Worm (Caenorhabditis elegans) whole organism, L1 larva: Measurements from ENCODE around the gene D1044.6.
A peak's percentile ranks its signal among the peaks of the same experiment; 100 is the strongest.

Experiments used
- blmp-1 ChIP-seq: fragments of 150-350 bp; optimal IDR thresholded peaks from 2 replicates; lab custom pipeline; 2014; ENCODE audit warnings: missing biosample characterization, missing genetic modification characterization
- ceh-82 ChIP-seq, 3 experiments: fragments of 150-350 bp in 1 of 3; sonication (generic microtip) in 2 of 3; optimal IDR thresholded peaks; 2 replicates each; lab custom pipeline; 2014 to 2017; ENCODE audit warnings: missing biosample characterization in 3 of 3, missing genetic modification characterization in 3 of 3
- fkh-10 ChIP-seq: sonication (generic microtip); optimal IDR thresholded peaks from 2 replicates; lab custom pipeline; 2017; ENCODE audit warnings: missing biosample characterization, missing genetic modification reagents, missing genetic modification characterization
- lin-35 ChIP-seq, 2 experiments: fragments of 150-350 bp; optimal IDR thresholded peaks; 2 replicates each; lab custom pipeline; 2014; ENCODE audit warnings: missing biosample characterization in 2 of 2, missing genetic modification characterization in 2 of 2, missing genetic modification reagents in 2 of 2
- mef-2 ChIP-seq: fragments of 150-350 bp; optimal IDR thresholded peaks from 2 replicates; lab custom pipeline; 2014; ENCODE audit warnings: missing biosample characterization, missing genetic modification characterization
- mep-1 ChIP-seq: fragments of 150-350 bp; optimal IDR thresholded peaks from 2 replicates; lab custom pipeline; 2014; ENCODE audit warnings: missing biosample characterization, missing genetic modification characterization
- nhr-237 ChIP-seq: fragments of 150-350 bp; optimal IDR thresholded peaks from 2 replicates; lab custom pipeline; 2014; ENCODE audit warnings: missing biosample characterization, missing genetic modification characterization
- skn-1 ChIP-seq: fragments of 150-350 bp; optimal IDR thresholded peaks from 2 replicates; lab custom pipeline; 2014; ENCODE audit warnings: missing biosample characterization, missing genetic modification characterization
- snpc-4 ChIP-seq: fragments of 150-350 bp; optimal IDR thresholded peaks from 2 replicates; lab custom pipeline; 2014; ENCODE audit warnings: missing biosample characterization, missing genetic modification characterization
- ztf-4 ChIP-seq: fragments of 150-350 bp; optimal IDR thresholded peaks from 2 replicates; lab custom pipeline; 2014; ENCODE audit warnings: missing biosample characterization, missing genetic modification characterization

DNA sequence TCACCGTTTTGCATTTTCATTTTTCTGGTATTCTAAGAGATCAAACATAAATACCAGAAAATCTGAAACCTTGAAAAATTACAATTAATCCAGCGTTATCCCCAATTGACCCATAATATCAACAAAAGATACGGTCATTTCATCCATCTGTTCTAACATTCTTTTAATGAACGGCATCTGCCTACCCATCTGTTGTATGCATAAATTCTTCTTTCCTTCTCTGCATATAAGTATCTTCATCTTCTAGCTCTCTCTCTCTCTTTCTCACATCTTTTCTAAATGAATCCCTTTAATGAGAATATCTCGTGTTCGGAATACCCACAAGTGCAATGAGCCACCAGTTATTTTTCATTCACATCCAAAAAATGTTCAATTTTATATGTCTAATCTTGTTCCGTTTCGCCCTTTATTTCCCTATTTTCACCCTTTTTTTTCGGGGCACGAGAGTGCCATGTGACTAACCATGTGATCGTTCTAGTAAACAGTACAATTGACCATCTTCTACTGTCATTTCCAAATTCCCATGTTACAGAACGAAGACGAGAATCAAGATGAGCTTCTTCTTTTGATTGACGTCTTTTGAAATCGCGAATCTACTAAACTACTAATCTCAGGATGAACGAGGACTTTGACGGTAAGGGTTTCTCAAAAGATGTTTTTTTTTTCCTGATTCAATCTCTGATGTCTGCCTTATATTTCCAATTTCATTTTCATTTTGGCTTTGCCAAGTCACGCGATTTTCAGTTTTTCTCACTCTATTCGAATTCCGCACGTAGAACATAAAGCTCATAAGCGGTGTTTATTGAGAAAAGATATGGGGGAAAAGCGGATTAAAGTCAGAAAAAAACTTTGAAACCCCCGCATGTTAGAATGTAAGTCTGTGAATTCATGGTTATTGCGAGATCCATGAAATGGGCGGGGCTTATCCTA, 41.4 kb downstream of the D1044.6 start, which contains the start of gene R02F2.1:
- TF ChIP-seq fkh-10 (GFP tag; lab: Kevin White, UChicago) (no peak), skn-1 (tag; lab: Kevin White, UChicago) (peak; percentile 16), lin-35 (GFP tag; optimal IDR thresholded peaks at IDR 0.05; lab: Kevin White, UChicago) (peak; percentile 21 to 87), mef-2 (tag; lab: Kevin White, UChicago) (no peak), mep-1 (tag; lab: Kevin White, UChicago) (peak; percentile 49), nhr-237 (tag; lab: Kevin White, UChicago) (no peak), ztf-4 (no peak), snpc-4 (tag; lab: Kevin White, UChicago) (no peak), ceh-82 (tag; optimal IDR thresholded peaks at IDR 0.05; lab: Kevin White, UChicago) (no peak), blmp-1 (tag; lab: Kevin White, UChicago) (peak; percentile 60)
